Worm (Caenorhabditis elegans) whole organism, mixed stage, embryonic: ENCODE measurements around the gene F15E6.4.

Source experiments
- M03D4.4 ChIP-seq: sonication (generic microtip); optimal IDR thresholded peaks from 2 replicates; lab custom pipeline; 2017; ENCODE audit warnings: mild to moderate bottlenecking, missing genetic modification characterization, missing compliant biosample characterization
- elt-1 ChIP-seq: sonication (generic microtip); optimal IDR thresholded peaks from 2 replicates; lab custom pipeline; 2017; ENCODE audit warnings: missing genetic modification characterization, mild to moderate bottlenecking, missing compliant biosample characterization, antibody characterized with exemption, moderate library complexity, borderline replicate concordance; ENCODE audit not compliant: insufficient read depth
- ham-2 ChIP-seq: fragments of 200-800 bp; sonication (Bioruptor generic); optimal IDR thresholded peaks from 2 replicates; lab custom pipeline; 2018; ENCODE audit warnings: mild to moderate bottlenecking, missing genetic modification characterization, missing compliant biosample characterization
- mep-1 ChIP-seq: fragments of 150-350 bp; optimal IDR thresholded peaks from 2 replicates; lab custom pipeline; 2017; ENCODE audit warnings: missing biosample characterization, missing genetic modification reagents, missing genetic modification characterization, inconsistent platforms
- nhr-12 ChIP-seq: fragments of 150-350 bp; optimal IDR thresholded peaks from 2 replicates; lab custom pipeline; 2014; ENCODE audit warnings: missing biosample characterization, missing genetic modification characterization
- nhr-237 ChIP-seq: fragments of 150-350 bp; optimal IDR thresholded peaks from 2 replicates; lab custom pipeline; 2014; ENCODE audit warnings: missing biosample characterization, missing genetic modification characterization
- nhr-28 ChIP-seq: fragments of 150-350 bp; optimal IDR thresholded peaks from 2 replicates; lab custom pipeline; 2014; ENCODE audit warnings: missing biosample characterization, missing genetic modification characterization
- nhr-76 ChIP-seq: sonication (generic microtip); optimal IDR thresholded peaks from 2 replicates; lab custom pipeline; 2017; ENCODE audit warnings: missing biosample characterization, missing genetic modification characterization
- snpc-4 ChIP-seq: fragments of 150-350 bp; optimal IDR thresholded peaks from 2 replicates; lab custom pipeline; 2014; ENCODE audit warnings: missing biosample characterization, missing genetic modification characterization
- tbx-8 ChIP-seq: fragments of 200-800 bp; sonication (Bioruptor generic); optimal IDR thresholded peaks from 2 replicates; lab custom pipeline; 2018; ENCODE audit warnings: mild to moderate bottlenecking, missing genetic modification characterization, moderate library complexity, missing compliant biosample characterization
- unc-39 ChIP-seq: fragments of 150-350 bp; optimal IDR thresholded peaks from 2 replicates; lab custom pipeline; 2014; ENCODE audit warnings: missing biosample characterization, missing genetic modification characterization
- unc-62 ChIP-seq: fragments of 150-350 bp; optimal IDR thresholded peaks from 2 replicates; lab custom pipeline; 2014; ENCODE audit warnings: missing biosample characterization, missing genetic modification reagents, missing genetic modification characterization

ce11 chrIV:4284989-4285388, 6.3 kb upstream of the F15E6.4 start:
- no peak for TF ChIP-seq snpc-4
- TF ChIP-seq mep-1 (tag; lab: Kevin White, UChicago) = no peak
- TF ChIP-seq nhr-12 (tag; lab: Kevin White, UChicago) = no peak
- TF ChIP-seq unc-39 (tag; lab: Kevin White, UChicago) = no peak
- TF ChIP-seq nhr-237 (tag; lab: Kevin White, UChicago) = no peak
- TF ChIP-seq nhr-28 (tag; lab: Kevin White, UChicago) = no peak
- no peak for TF ChIP-seq ham-2 (GFP tag; lab: Kevin White, UChicago)
- TF ChIP-seq elt-1 (tag; lab: Kevin White, UChicago) = no peak
- no peak for TF ChIP-seq M03D4.4 (tag; lab: Kevin White, UChicago)
- TF ChIP-seq nhr-76 (tag; lab: Kevin White, UChicago) = no peak
- no peak for TF ChIP-seq tbx-8
- TF ChIP-seq unc-62 (GFP tag; lab: Kevin White, UChicago) = no peak
